Worm (Caenorhabditis elegans): ENCODE results near the gene exo-1.

The exo-1 gene

DNA sequence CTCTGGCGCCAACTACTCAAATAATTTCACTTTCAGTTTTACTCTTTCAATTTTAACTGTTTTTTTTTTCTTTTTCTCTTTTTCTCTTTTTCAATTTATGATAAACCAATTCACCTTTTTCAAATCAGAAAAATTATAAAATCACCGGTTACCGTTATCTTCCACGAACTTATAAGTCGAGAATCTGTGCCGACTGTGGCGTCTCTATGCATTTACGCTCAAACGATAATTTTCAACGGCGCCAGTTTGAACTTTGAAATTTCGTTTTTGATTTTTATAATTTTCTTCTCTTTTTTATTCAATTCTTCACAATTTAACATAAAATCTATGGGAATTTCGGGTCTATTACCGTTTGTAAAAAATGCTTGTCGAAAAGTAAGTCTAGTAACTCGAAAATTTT lies at the start of gene exo-1:
Gene exo-1, plus strand, starts transcription at position 101 of the 400 bp plus-strand sequence.
- no peak for TF ChIP-seq pes-1 (GFP tag; IDR thresholded peaks at IDR 0.05)

DNA sequence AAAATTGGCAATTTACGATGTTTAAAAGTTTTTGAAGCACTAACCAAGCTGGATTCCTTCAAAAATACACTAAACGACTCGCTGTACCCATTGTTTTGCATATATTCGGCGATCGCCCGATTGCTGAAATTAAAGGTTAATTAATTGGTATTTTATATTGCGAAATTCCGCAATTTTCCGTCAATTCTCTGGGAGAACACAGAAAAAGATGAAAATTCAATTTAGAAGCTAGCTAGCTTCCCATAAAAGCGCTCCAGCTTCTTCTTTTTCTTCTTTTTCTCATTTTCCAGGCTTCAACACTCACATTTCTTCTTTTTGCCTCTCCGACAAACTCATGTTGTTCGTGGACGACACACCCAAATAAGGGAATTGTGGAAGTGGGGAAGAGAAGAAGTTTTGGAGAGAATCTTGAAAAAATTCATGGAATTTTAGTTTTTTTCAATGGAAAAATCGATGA lies 47.0 kb upstream of the exo-1 start, which contains the start of gene lis-1:
Gene lis-1, minus strand, starts transcription at position 407 of the 457 bp plus-strand sequence.
- TF ChIP-seq ets-7 (tag; optimal IDR thresholded peaks at IDR 0.05) (no peak), ama-1 (optimal IDR thresholded peaks at IDR 0.05) (no peak), flt-1 (GFP tag; IDR thresholded peaks at IDR 0.05) (no peak), B0310.2 (tag; optimal IDR thresholded peaks at IDR 0.05) (no peak), hmbx-1 (tag; optimal IDR thresholded peaks at IDR 0.05) (no peak), tra-4 (tag; optimal IDR thresholded peaks at IDR 0.05) (no peak), tbx-11 (GFP tag; IDR thresholded peaks at IDR 0.05) (no peak), aly-1 (tag; optimal IDR thresholded peaks at IDR 0.05) (no peak), tbx-37 (GFP tag; conservative IDR thresholded peaks at IDR 0.05) (no peak), scrt-1 (GFP tag; IDR thresholded peaks at IDR 0.05) (no peak), sea-1 (GFP tag; conservative IDR thresholded peaks at IDR 0.05) (no peak), ceh-13 (GFP tag; optimal IDR thresholded peaks at IDR 0.05) (no peak), pes-1 (GFP tag; IDR thresholded peaks at IDR 0.05) (no peak), hnd-1 (tag; optimal IDR thresholded peaks at IDR 0.05) (no peak), F13C5.2 (tag; optimal IDR thresholded peaks at IDR 0.05) (no peak), ceh-36 (tag; optimal IDR thresholded peaks at IDR 0.05) (no peak), hmg-4 (GFP tag; optimal IDR thresholded peaks at IDR 0.05) (no peak)

DNA sequence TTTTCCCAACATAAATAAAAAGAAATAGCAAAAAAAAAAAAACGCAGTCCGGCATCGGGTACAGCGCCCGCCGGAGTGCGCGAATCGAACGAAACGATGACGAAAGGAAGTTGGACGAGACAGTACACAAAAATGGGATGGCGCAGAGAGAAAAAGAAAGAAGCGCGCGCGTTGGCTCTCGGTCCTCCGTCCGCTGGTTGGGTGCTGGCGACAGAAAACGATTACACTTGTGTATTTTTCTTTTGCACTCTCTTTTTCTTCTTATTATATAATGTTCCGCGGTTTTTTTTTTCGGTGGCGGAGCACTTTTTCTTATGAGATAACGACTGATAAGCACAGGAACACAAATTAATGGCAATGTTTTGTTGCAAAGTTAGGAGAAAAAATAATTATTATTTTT lies 46.1 kb upstream of the exo-1 start:
- TF ChIP-seq sea-1 (GFP tag; conservative IDR thresholded peaks at IDR 0.05) (no peak), F13C5.2 (tag; optimal IDR thresholded peaks at IDR 0.05) (peak; percentile 1)

DNA sequence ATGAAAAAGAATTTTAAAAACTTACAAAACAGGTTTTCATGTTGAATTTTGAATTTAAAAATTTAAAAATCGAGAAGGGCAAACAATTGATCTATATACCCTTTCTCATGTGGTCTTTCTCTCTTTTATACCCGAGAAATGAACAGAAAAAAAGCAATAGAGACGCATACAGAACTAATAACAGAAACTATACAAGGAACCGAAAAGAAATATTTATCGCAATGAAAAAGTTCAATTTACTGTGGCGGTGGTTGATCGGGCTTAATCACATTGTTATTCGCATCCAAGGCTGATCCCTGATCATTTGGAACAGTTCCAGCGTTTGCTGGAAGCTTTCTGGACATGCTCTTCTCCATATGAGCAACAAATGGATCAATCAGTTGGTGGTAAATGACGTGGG lies 45.1 kb upstream of the exo-1 start, which contains the start of gene T03F6.10:
Gene T03F6.10, minus strand, starts transcription at position 101 of the 400 bp plus-strand sequence.
- no peak for TF ChIP-seq flt-1 (GFP tag; IDR thresholded peaks at IDR 0.05)
- no peak for TF ChIP-seq scrt-1 (GFP tag; IDR thresholded peaks at IDR 0.05)
- TF ChIP-seq F13C5.2 (tag; optimal IDR thresholded peaks at IDR 0.05), result no peak
- no peak for TF ChIP-seq aly-1 (tag; optimal IDR thresholded peaks at IDR 0.05)
- TF ChIP-seq hnd-1 (tag; optimal IDR thresholded peaks at IDR 0.05), result no peak
- no peak for TF ChIP-seq hmg-4 (GFP tag; optimal IDR thresholded peaks at IDR 0.05)
- no peak for TF ChIP-seq ets-7 (tag; optimal IDR thresholded peaks at IDR 0.05)
- no peak for TF ChIP-seq tbx-11 (GFP tag; IDR thresholded peaks at IDR 0.05)
- TF ChIP-seq ceh-36 (tag; optimal IDR thresholded peaks at IDR 0.05), result no peak
- no peak for TF ChIP-seq ceh-13 (GFP tag; optimal IDR thresholded peaks at IDR 0.05)
- TF ChIP-seq hmbx-1 (tag; optimal IDR thresholded peaks at IDR 0.05), result no peak
- no peak for TF ChIP-seq B0310.2 (tag; optimal IDR thresholded peaks at IDR 0.05)
- TF ChIP-seq ama-1 (optimal IDR thresholded peaks at IDR 0.05), result no peak

DNA sequence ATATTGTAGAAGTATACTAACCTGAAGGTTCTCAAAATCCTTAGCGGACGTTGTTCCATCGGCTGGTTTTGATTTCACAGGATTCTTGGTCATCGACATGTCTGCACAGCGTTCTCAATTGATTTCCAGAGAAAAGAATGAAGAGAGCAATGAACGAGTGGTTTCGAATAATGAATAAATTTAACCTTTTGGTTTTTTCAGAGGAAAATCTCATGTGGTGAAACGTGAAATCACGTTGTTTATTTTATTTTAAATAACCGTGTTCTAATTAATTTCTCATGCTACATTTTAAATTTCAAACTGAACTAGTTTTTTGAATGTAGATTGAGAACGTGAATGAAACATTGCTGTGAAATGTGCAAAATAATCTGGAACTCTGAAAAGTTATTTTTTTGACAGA lies 43.1 kb upstream of the exo-1 start, which contains the start of gene T03F6.6:
Gene T03F6.6, minus strand, starts transcription at position 101 of the 400 bp plus-strand sequence.
- no peak for TF ChIP-seq ets-7 (tag; optimal IDR thresholded peaks at IDR 0.05)
- no peak for TF ChIP-seq B0310.2 (tag; optimal IDR thresholded peaks at IDR 0.05)
- no peak for TF ChIP-seq tbx-11 (GFP tag; IDR thresholded peaks at IDR 0.05)
- TF ChIP-seq sea-1 (GFP tag; conservative IDR thresholded peaks at IDR 0.05), result no peak
- TF ChIP-seq F13C5.2 (tag; optimal IDR thresholded peaks at IDR 0.05), result no peak
- TF ChIP-seq flt-1 (GFP tag; IDR thresholded peaks at IDR 0.05), result no peak
- TF ChIP-seq ama-1 (optimal IDR thresholded peaks at IDR 0.05), result no peak
- no peak for TF ChIP-seq tra-4 (tag; optimal IDR thresholded peaks at IDR 0.05)
- TF ChIP-seq tbx-37 (GFP tag; conservative IDR thresholded peaks at IDR 0.05), result no peak
- no peak for TF ChIP-seq hnd-1 (tag; optimal IDR thresholded peaks at IDR 0.05)
- TF ChIP-seq ceh-13 (GFP tag; optimal IDR thresholded peaks at IDR 0.05), result no peak
- TF ChIP-seq ceh-36 (tag; optimal IDR thresholded peaks at IDR 0.05), result no peak
- no peak for TF ChIP-seq scrt-1 (GFP tag; IDR thresholded peaks at IDR 0.05)
- TF ChIP-seq pes-1 (GFP tag; IDR thresholded peaks at IDR 0.05), result no peak
- TF ChIP-seq hmg-4 (GFP tag; optimal IDR thresholded peaks at IDR 0.05), result no peak
- no peak for TF ChIP-seq hmbx-1 (tag; optimal IDR thresholded peaks at IDR 0.05)
- TF ChIP-seq aly-1 (tag; optimal IDR thresholded peaks at IDR 0.05), result no peak

DNA sequence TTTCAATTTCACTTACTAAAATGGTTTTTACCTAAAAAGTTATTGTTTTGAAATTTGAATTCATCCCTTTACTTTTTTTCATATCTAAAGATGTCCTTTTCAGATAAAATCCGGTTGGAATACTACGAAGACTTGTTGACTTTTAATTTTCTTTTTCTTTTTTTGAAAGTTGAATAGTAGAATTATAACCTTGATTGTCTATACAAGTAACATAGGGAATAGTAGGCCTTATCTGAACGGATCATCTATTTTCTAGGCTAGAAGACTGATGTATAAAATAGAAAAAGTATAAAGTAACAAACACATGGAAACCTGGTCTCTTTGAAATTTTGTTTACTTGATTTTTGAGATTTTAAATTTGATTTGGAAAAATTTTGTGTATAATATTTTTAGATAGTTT lies 42.4 kb upstream of the exo-1 start:
- TF ChIP-seq tbx-37 (GFP tag; conservative IDR thresholded peaks at IDR 0.05), result no peak
- no peak for TF ChIP-seq ama-1 (optimal IDR thresholded peaks at IDR 0.05)
- TF ChIP-seq F13C5.2 (tag; optimal IDR thresholded peaks at IDR 0.05), result no peak
- no peak for TF ChIP-seq tra-4 (tag; optimal IDR thresholded peaks at IDR 0.05)
- no peak for TF ChIP-seq ceh-13 (GFP tag; optimal IDR thresholded peaks at IDR 0.05)

DNA sequence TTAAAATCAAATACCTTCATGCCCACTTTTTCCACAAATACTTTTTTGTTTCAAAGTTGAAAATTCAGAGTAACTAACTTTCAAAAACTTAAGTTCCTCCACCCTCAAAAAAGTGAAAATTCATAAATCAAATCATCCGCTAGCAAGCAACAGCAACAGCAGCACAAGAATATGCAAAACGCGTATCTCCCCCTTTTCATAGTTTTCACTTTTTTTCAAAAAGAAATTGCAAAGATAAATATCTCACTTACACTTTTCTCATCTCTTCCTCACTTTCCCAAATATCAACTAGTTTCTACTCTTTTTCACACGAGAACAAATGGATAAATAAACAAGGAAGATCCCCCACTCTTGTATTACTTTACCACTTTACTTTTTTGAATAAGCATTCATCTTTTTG lies 41.6 kb upstream of the exo-1 start:
- TF ChIP-seq ceh-13 (GFP tag; optimal IDR thresholded peaks at IDR 0.05) (no peak), hnd-1 (tag; optimal IDR thresholded peaks at IDR 0.05) (no peak), ama-1 (optimal IDR thresholded peaks at IDR 0.05) (no peak), sea-1 (GFP tag; conservative IDR thresholded peaks at IDR 0.05) (no peak)

DNA sequence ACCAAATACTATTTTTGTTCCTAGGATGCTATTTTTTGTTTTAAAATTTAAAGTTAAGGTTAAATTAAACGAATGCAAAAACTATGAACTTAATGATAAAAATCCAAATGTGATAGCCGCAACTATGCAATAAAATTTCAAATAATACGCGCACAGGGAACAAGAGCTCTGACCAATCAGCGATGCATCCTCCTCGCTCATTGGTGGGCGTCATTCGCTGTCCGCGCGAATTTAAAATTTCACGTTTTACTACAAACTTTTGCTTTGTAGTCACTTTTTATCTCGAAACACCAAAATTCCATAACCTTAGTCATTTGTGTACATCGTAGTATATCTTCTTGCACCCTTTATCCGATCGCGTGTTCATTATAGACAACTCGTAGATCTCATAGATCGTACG lies 40.2 kb upstream of the exo-1 start:
- TF ChIP-seq ceh-36 (tag; optimal IDR thresholded peaks at IDR 0.05) (no peak), tbx-11 (GFP tag; IDR thresholded peaks at IDR 0.05) (no peak), hmg-4 (GFP tag; optimal IDR thresholded peaks at IDR 0.05) (no peak), aly-1 (tag; optimal IDR thresholded peaks at IDR 0.05) (no peak), ama-1 (optimal IDR thresholded peaks at IDR 0.05) (no peak), scrt-1 (GFP tag; IDR thresholded peaks at IDR 0.05) (no peak), sea-1 (GFP tag; conservative IDR thresholded peaks at IDR 0.05) (no peak), tra-4 (tag; optimal IDR thresholded peaks at IDR 0.05) (no peak), flt-1 (GFP tag; IDR thresholded peaks at IDR 0.05) (no peak), tbx-37 (GFP tag; conservative IDR thresholded peaks at IDR 0.05) (no peak), ceh-13 (GFP tag; optimal IDR thresholded peaks at IDR 0.05) (no peak), ets-7 (tag; optimal IDR thresholded peaks at IDR 0.05) (no peak), B0310.2 (tag; optimal IDR thresholded peaks at IDR 0.05) (no peak), hmbx-1 (tag; optimal IDR thresholded peaks at IDR 0.05) (no peak), hnd-1 (tag; optimal IDR thresholded peaks at IDR 0.05) (no peak)

Measured in whole organism, early embryonic.